Worm (Caenorhabditis elegans) whole organism, L4 larva: ENCODE data around the gene col-96.

Experiments used
- F10B5.3 ChIP-seq: sonication (generic microtip); optimal IDR thresholded peaks from 2 replicates; lab custom pipeline; 2016; ENCODE audit warnings: mild to moderate bottlenecking, missing genetic modification characterization, missing compliant biosample characterization
- F26F4.8 ChIP-seq: fragments of 200-800 bp; sonication (Bioruptor generic); conservative IDR thresholded peaks from 2 replicates; pipeline ENCODE4 v1.3.6; 2022; ENCODE audit warnings: missing genetic modification characterization, missing compliant biosample characterization
- F49E8.2 ChIP-seq: sonication (generic microtip); optimal IDR thresholded peaks from 2 replicates; lab custom pipeline; 2016; ENCODE audit warnings: missing compliant biosample characterization, mild to moderate bottlenecking, missing genetic modification characterization, borderline replicate concordance
- Y48G9A.11 ChIP-seq: fragments of 200-800 bp; sonication (Bioruptor generic); IDR thresholded peaks from 2 replicates; pipeline ENCODE4 v1.3.6; 2022; ENCODE audit warnings: missing genetic modification reagents, missing genetic modification characterization, missing compliant biosample characterization
- Y5F2A.4 ChIP-seq: fragments of 200-800 bp; sonication (Bioruptor generic); optimal IDR thresholded peaks from 2 replicates; lab custom pipeline; 2018; ENCODE audit warnings: mild to moderate bottlenecking, missing genetic modification characterization, missing compliant biosample characterization
- ZK337.2 ChIP-seq: fragments of 200-800 bp; sonication (Bioruptor generic); IDR thresholded peaks from 2 replicates; pipeline ENCODE4 v1.3.6; 2022; ENCODE audit warnings: missing genetic modification reagents, missing genetic modification characterization, missing compliant biosample characterization
- ZK546.5 ChIP-seq, 2 experiments: sonication (generic microtip); optimal IDR thresholded peaks; 2 replicates each; lab custom pipeline; 2017; ENCODE audit warnings: missing biosample characterization in 2 of 2, missing genetic modification characterization in 2 of 2
- arid-1 ChIP-seq: fragments of 200-800 bp; sonication (Bioruptor generic); conservative IDR thresholded peaks from 2 replicates; pipeline ENCODE4 v1.3.6; 2022; ENCODE audit warnings: missing genetic modification reagents, missing genetic modification characterization, missing compliant biosample characterization
- attf-4 ChIP-seq: sonication (generic microtip); optimal IDR thresholded peaks from 3 replicates; lab custom pipeline; 2017; ENCODE audit warnings: missing biosample characterization, missing genetic modification characterization
- ceh-32 ChIP-seq: sonication (generic microtip); optimal IDR thresholded peaks from 2 replicates; lab custom pipeline; 2016; ENCODE audit warnings: mild to moderate bottlenecking, missing genetic modification characterization, missing compliant biosample characterization; ENCODE audit not compliant: poor library complexity
- ceh-44 ChIP-seq: fragments of 200-800 bp; sonication (Bioruptor generic); IDR thresholded peaks from 2 replicates; pipeline ENCODE4 v1.3.6; 2022; ENCODE audit warnings: missing genetic modification reagents, missing genetic modification characterization, missing compliant biosample characterization
- ceh-62 ChIP-seq: sonication (generic microtip); optimal IDR thresholded peaks from 2 replicates; lab custom pipeline; 2017; ENCODE audit warnings: missing biosample characterization, missing genetic modification characterization
- ceh-82 ChIP-seq: sonication (generic microtip); optimal IDR thresholded peaks from 2 replicates; lab custom pipeline; 2017; ENCODE audit warnings: missing biosample characterization, missing genetic modification characterization
- daf-12 ChIP-seq: fragments of 150-350 bp; optimal IDR thresholded peaks from 2 replicates; lab custom pipeline; 2014; ENCODE audit warnings: missing biosample characterization, missing genetic modification reagents, missing genetic modification characterization
- dmd-6 ChIP-seq: fragments of 200-800 bp; sonication (Bioruptor generic); IDR thresholded peaks from 2 replicates; pipeline ENCODE4 v1.3.6; 2022; ENCODE audit warnings: missing genetic modification reagents, missing genetic modification characterization, missing compliant biosample characterization
- dmd-8 ChIP-seq: fragments of 200-800 bp; sonication (Bioruptor generic); IDR thresholded peaks from 2 replicates; pipeline ENCODE4 v1.3.6; 2022; ENCODE audit warnings: missing genetic modification characterization, missing compliant biosample characterization
- dmd-9 ChIP-seq: fragments of 200-800 bp; sonication (Bioruptor generic); IDR thresholded peaks from 2 replicates; pipeline ENCODE4 v1.3.6; 2022; ENCODE audit warnings: missing genetic modification reagents, missing genetic modification characterization, missing compliant biosample characterization
- duxl-1 ChIP-seq: sonication (generic microtip); optimal IDR thresholded peaks from 2 replicates; lab custom pipeline; 2016; ENCODE audit warnings: mild to moderate bottlenecking, missing genetic modification characterization, moderate library complexity, missing compliant biosample characterization; ENCODE audit not compliant: poor library complexity
- dve-1 ChIP-seq: sonication (generic microtip); optimal IDR thresholded peaks from 2 replicates; lab custom pipeline; 2017; ENCODE audit warnings: antibody characterized with exemption, mild to moderate bottlenecking, missing genetic modification characterization, missing compliant biosample characterization; ENCODE audit not compliant: insufficient read depth
- egl-27 ChIP-seq: sonication (generic microtip); optimal IDR thresholded peaks from 3 replicates; lab custom pipeline; 2017; ENCODE audit warnings: missing biosample characterization, missing genetic modification reagents, missing genetic modification characterization
- fkh-10 ChIP-seq: fragments of 150-350 bp; optimal IDR thresholded peaks from 2 replicates; lab custom pipeline; 2014; ENCODE audit warnings: missing biosample characterization, missing genetic modification reagents, missing genetic modification characterization
- fos-1 ChIP-seq: fragments of 150-350 bp; optimal IDR thresholded peaks from 2 replicates; lab custom pipeline; 2014; ENCODE audit warnings: missing biosample characterization, missing genetic modification characterization
- hif-1 ChIP-seq, 2 experiments: sonication (generic microtip); optimal IDR thresholded peaks; 2 replicates each; lab custom pipeline; 2016 to 2017; ENCODE audit warnings: missing compliant biosample characterization in 2 of 2, missing genetic modification characterization in 2 of 2, missing genetic modification reagents in 2 of 2, missing genotype in 2 of 2, mild to moderate bottlenecking in 1 of 2
- hmg-1.1 ChIP-seq: fragments of 200-800 bp; sonication (Bioruptor generic); IDR thresholded peaks from 2 replicates; pipeline ENCODE4 v1.3.6; 2022; ENCODE audit warnings: missing genetic modification reagents, missing genetic modification characterization, missing compliant biosample characterization
- lin-1 ChIP-seq: fragments of 200-800 bp; sonication (Bioruptor generic); IDR thresholded peaks from 2 replicates; pipeline ENCODE4 v1.3.6; 2022; ENCODE audit warnings: missing genetic modification reagents, missing genetic modification characterization, missing compliant biosample characterization
- lin-13 ChIP-seq: fragments of 150-350 bp; optimal IDR thresholded peaks from 2 replicates; lab custom pipeline; 2014; ENCODE audit warnings: missing biosample characterization, missing genetic modification reagents, missing genetic modification characterization
- lin-38 ChIP-seq: fragments of 200-800 bp; sonication (Bioruptor generic); IDR thresholded peaks from 2 replicates; pipeline ENCODE4 v1.3.6; 2022; ENCODE audit warnings: missing genetic modification reagents, missing genetic modification characterization, missing compliant biosample characterization
- madf-5 ChIP-seq, 2 experiments: fragments of 200-800 bp; sonication (Bioruptor generic); IDR thresholded peaks; 2 replicates each; pipeline ENCODE4 v1.3.6; 2022; ENCODE audit warnings: missing compliant biosample characterization in 2 of 2, missing genetic modification characterization in 2 of 2
- mxl-3 ChIP-seq: fragments of 200-800 bp; sonication (Bioruptor generic); optimal IDR thresholded peaks from 2 replicates; lab custom pipeline; 2018; ENCODE audit warnings: mild to moderate bottlenecking, missing genetic modification characterization, missing compliant biosample characterization
- nhr-102 ChIP-seq: sonication (generic microtip); optimal IDR thresholded peaks from 2 replicates; lab custom pipeline; 2016; ENCODE audit warnings: mild to moderate bottlenecking, missing genetic modification characterization, moderate library complexity, missing compliant biosample characterization
- nhr-11 ChIP-seq: fragments of 150-350 bp; optimal IDR thresholded peaks from 2 replicates; lab custom pipeline; 2014; ENCODE audit warnings: missing biosample characterization, missing genetic modification characterization
- nhr-111 ChIP-seq: fragments of 200-800 bp; sonication (Bioruptor generic); optimal IDR thresholded peaks from 2 replicates; lab custom pipeline; 2018; ENCODE audit warnings: mild to moderate bottlenecking, missing genetic modification characterization, missing compliant biosample characterization
- nhr-28 ChIP-seq: fragments of 150-350 bp; optimal IDR thresholded peaks from 2 replicates; lab custom pipeline; 2014; ENCODE audit warnings: missing biosample characterization, missing genetic modification characterization
- nhr-41 ChIP-seq: fragments of 200-800 bp; sonication (Bioruptor generic); IDR thresholded peaks from 2 replicates; pipeline ENCODE4 v1.3.6; 2022; ENCODE audit warnings: missing genetic modification reagents, missing genetic modification characterization, missing compliant biosample characterization
- nhr-48 ChIP-seq: sonication (generic microtip); optimal IDR thresholded peaks from 2 replicates; lab custom pipeline; 2016; ENCODE audit warnings: mild to moderate bottlenecking, missing genetic modification characterization, missing compliant biosample characterization
- nhr-6 ChIP-seq: fragments of 150-350 bp; optimal IDR thresholded peaks from 2 replicates; lab custom pipeline; 2014; ENCODE audit warnings: missing biosample characterization, missing genetic modification characterization
- nhr-76 ChIP-seq: fragments of 150-350 bp; optimal IDR thresholded peaks from 2 replicates; lab custom pipeline; 2014; ENCODE audit warnings: missing biosample characterization, missing genetic modification characterization
- nhr-77 ChIP-seq: fragments of 150-350 bp; optimal IDR thresholded peaks from 2 replicates; lab custom pipeline; 2014; ENCODE audit warnings: missing biosample characterization, missing genetic modification characterization
- pha-4 ChIP-seq, 2 experiments: fragments of 150-350 bp in 1 of 2; fragments of 200-800 bp in 1 of 2; sonication (Bioruptor generic) in 1 of 2; IDR thresholded peaks in 1 of 2; optimal IDR thresholded peaks in 1 of 2; 2 replicates each; pipeline versions ENCODE4 v1.3.6 to Lab custom; 2014 to 2022; ENCODE audit warnings: missing genetic modification characterization in 2 of 2, missing genetic modification reagents in 2 of 2, missing biosample characterization in 1 of 2, missing compliant biosample characterization in 1 of 2
- php-3 ChIP-seq: fragments of 200-800 bp; sonication (Bioruptor generic); IDR thresholded peaks from 2 replicates; pipeline ENCODE4 v1.3.6; 2022; ENCODE audit warnings: missing genetic modification reagents, missing genetic modification characterization, missing compliant biosample characterization
- pqm-1 ChIP-seq: sonication (generic microtip); optimal IDR thresholded peaks from 2 replicates; lab custom pipeline; 2017; ENCODE audit warnings: missing biosample characterization, missing genetic modification characterization
- saeg-2 ChIP-seq: fragments of 200-800 bp; sonication (Bioruptor generic); IDR thresholded peaks from 2 replicates; pipeline ENCODE4 v1.3.6; 2022; ENCODE audit warnings: missing genetic modification reagents, missing genetic modification characterization, missing compliant biosample characterization
- snpc-1.2 ChIP-seq: fragments of 200-800 bp; sonication (Bioruptor generic); IDR thresholded peaks from 2 replicates; pipeline ENCODE4 v1.3.6; 2022; ENCODE audit warnings: missing genetic modification reagents, missing genetic modification characterization, missing compliant biosample characterization
- spr-1 ChIP-seq: sonication (generic microtip); optimal IDR thresholded peaks from 2 replicates; lab custom pipeline; 2016; ENCODE audit warnings: mild to moderate bottlenecking, missing genetic modification characterization, missing compliant biosample characterization
- spr-3 ChIP-seq: fragments of 200-800 bp; sonication (Bioruptor generic); optimal IDR thresholded peaks from 2 replicates; lab custom pipeline; 2018; ENCODE audit warnings: mild to moderate bottlenecking, missing genetic modification characterization, missing compliant biosample characterization
- unc-62 ChIP-seq, 3 experiments: fragments of 150-350 bp in 1 of 3; sonication (generic microtip); optimal IDR thresholded peaks in 2 of 3; peaks in 1 of 3; 1 replicate in 1 of 3; 2 replicates in 2 of 3; lab custom pipeline; 2014 to 2017; ENCODE audit warnings: missing biosample characterization in 3 of 3, missing genetic modification characterization in 3 of 3, missing genetic modification reagents in 3 of 3, missing genotype in 1 of 3
- vab-7 ChIP-seq: fragments of 200-800 bp; sonication (Bioruptor generic); IDR thresholded peaks from 2 replicates; pipeline ENCODE4 v1.3.6; 2022; ENCODE audit warnings: missing genetic modification reagents, missing genetic modification characterization, missing compliant biosample characterization
- zip-11 ChIP-seq: fragments of 200-800 bp; sonication (Bioruptor generic); IDR thresholded peaks from 2 replicates; pipeline ENCODE4 v1.3.6; 2022; ENCODE audit warnings: missing genetic modification characterization, missing compliant biosample characterization
- zip-2 ChIP-seq: fragments of 150-350 bp; optimal IDR thresholded peaks from 2 replicates; lab custom pipeline; 2014; ENCODE audit warnings: missing biosample characterization, missing genetic modification characterization
- ztf-11 ChIP-seq: fragments of 150-350 bp; optimal IDR thresholded peaks from 2 replicates; lab custom pipeline; 2014; ENCODE audit warnings: missing biosample characterization, missing genetic modification characterization

col-96 gene

DNA sequence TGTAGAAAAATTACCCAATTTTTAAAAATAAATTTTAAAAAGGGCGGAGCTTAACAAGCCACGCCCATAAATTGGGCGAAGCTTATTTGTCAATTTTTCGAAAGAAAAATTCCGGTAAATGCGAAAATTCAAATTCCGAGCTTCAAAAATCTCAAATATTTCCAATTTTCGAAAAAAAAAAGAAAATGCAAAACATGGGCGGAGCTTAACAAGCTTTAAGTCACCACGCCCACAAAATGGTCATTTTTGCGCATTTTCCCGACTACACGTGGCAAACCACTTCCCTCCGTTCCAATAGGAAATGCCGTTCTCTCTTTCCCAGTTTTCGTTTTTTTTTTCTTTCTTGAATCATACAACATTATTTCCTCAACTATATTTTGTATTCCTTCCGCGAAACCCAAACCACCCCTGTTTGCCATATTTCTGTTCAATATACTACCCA, 12.0 kb downstream of the col-96 start (continued):
- TF ChIP-seq Y48G9A.11 (GFP tag; lab: Robert Waterston, UW) (peak; percentile 67; the same call in 1 of the 2 replicates), F10B5.3 (tag; lab: Kevin White, UChicago) (no peak), hmg-1.1 (no peak), daf-12 (tag; lab: Kevin White, UChicago) (no peak), lin-1 (0 out of 2 replicates have a peak, but pooled peaks have one; percentile 11), F49E8.2 (tag; lab: Kevin White, UChicago) (no peak), attf-4 (tag; lab: Kevin White, UChicago) (no peak), hif-1 (tag; optimal IDR thresholded peaks at IDR 0.05; lab: Kevin White, UChicago) (peak in 1 of 2 experiments; percentile 79), nhr-11 (tag; lab: Kevin White, UChicago) (no peak), pha-4 (GFP tag; IDR thresholded peaks at IDR 0.05; lab: Robert Waterston, UW) (peak; percentile 26; the same call in 1 of the 2 replicates), pha-4 (tag; optimal IDR thresholded peaks at IDR 0.05; lab: Kevin White, UChicago) (no peak), nhr-48 (peak; percentile 43), ceh-82 (tag; lab: Kevin White, UChicago) (no peak), unc-62 (GFP tag; optimal IDR thresholded peaks at IDR 0.05 in 1 of 2; lab: Kevin White, UChicago) (peak in 1 of 2 experiments; percentile 24), unc-62 (tag; optimal IDR thresholded peaks at IDR 0.05; lab: Kevin White, UChicago) (no peak), ztf-11 (tag; lab: Kevin White, UChicago) (no peak), nhr-77 (tag; lab: Kevin White, UChicago) (no peak), ZK337.2 (GFP tag; lab: Robert Waterston, UW) (no peak), lin-38 (no peak; the same call in none of the 2 replicates), nhr-76 (no peak), lin-13 (GFP tag; lab: Kevin White, UChicago) (no peak), ceh-62 (tag; lab: Kevin White, UChicago) (no peak), arid-1 (GFP tag; lab: Robert Waterston, UW) (peak; percentile 22; the same call in 1 of the 2 replicates), fkh-10 (no peak), spr-1 (tag; lab: Kevin White, UChicago) (no peak), dmd-9 (GFP tag; lab: Robert Waterston, UW) (0 out of 2 replicates have a peak, but pooled peaks have one; percentile 40), nhr-111 (GFP tag; lab: Kevin White, UChicago) (no peak), php-3 (GFP tag; lab: Robert Waterston, UW) (peak; percentile 33; the same call in 1 of the 2 replicates), duxl-1 (no peak), zip-11 (no peak), mxl-3 (no peak), nhr-6 (tag; lab: Kevin White, UChicago) (no peak), egl-27 (tag; lab: Kevin White, UChicago) (no peak), ceh-44 (GFP tag; lab: Robert Waterston, UW) (no peak), fos-1 (no peak), nhr-102 (tag; lab: Kevin White, UChicago) (peak; percentile 60), dve-1 (tag; lab: Kevin White, UChicago) (peak; percentile 25), zip-2 (tag; lab: Kevin White, UChicago) (no peak), nhr-41 (GFP tag; lab: Robert Waterston, UW) (no peak; the same call in 1 of the 2 replicates), vab-7 (GFP tag; lab: Robert Waterston, UW) (peak; percentile 53; the same call in 1 of the 2 replicates), ZK546.5 (tag; optimal IDR thresholded peaks at IDR 0.05; lab: Kevin White, UChicago) (no peak), spr-3 (GFP tag; lab: Kevin White, UChicago) (peak; percentile 21), ceh-32 (tag; lab: Kevin White, UChicago) (no peak), snpc-1.2 (GFP tag; lab: Robert Waterston, UW) (no peak), Y5F2A.4 (GFP tag; lab: Kevin White, UChicago) (no peak), nhr-28 (tag; lab: Kevin White, UChicago) (no peak), saeg-2 (GFP tag; lab: Robert Waterston, UW) (no peak), pqm-1 (no peak), madf-5 (GFP tag; IDR thresholded peaks at IDR 0.05; lab: Robert Waterston, UW) (peak in 1 of 2 experiments; percentile 70; a peak in 1 of 4 replicates), F26F4.8 (GFP tag; lab: Robert Waterston, UW) (0 out of 2 replicates have a peak, but pooled peaks have one; percentile 34), dmd-8 (GFP tag; lab: Robert Waterston, UW) (no peak), dmd-6 (no peak)
